Worm (Caenorhabditis elegans) whole organism, L1 larva: ENCODE data around the gene lin-49.

Source experiments
- aly-2 ChIP-seq: fragments of 150-350 bp; optimal IDR thresholded peaks from 2 replicates; lab custom pipeline; 2014; ENCODE audit warnings: missing biosample characterization, missing genetic modification characterization
- dsc-1 ChIP-seq: sonication (generic microtip); optimal IDR thresholded peaks from 2 replicates; lab custom pipeline; 2016; ENCODE audit warnings: mild to moderate bottlenecking, missing genetic modification characterization, missing compliant biosample characterization
- fos-1 ChIP-seq: fragments of 150-350 bp; optimal IDR thresholded peaks from 2 replicates; lab custom pipeline; 2014; ENCODE audit warnings: missing biosample characterization, missing genetic modification characterization
- irx-1 ChIP-seq: sonication (generic microtip); optimal IDR thresholded peaks from 2 replicates; lab custom pipeline; 2016; ENCODE audit warnings: missing genetic modification characterization, missing compliant biosample characterization
- lin-35 ChIP-seq, 2 experiments: fragments of 150-350 bp; optimal IDR thresholded peaks; 2 replicates each; lab custom pipeline; 2014; ENCODE audit warnings: missing biosample characterization in 2 of 2, missing genetic modification characterization in 2 of 2, missing genetic modification reagents in 2 of 2
- nhr-11 ChIP-seq: fragments of 150-350 bp; optimal IDR thresholded peaks from 2 replicates; lab custom pipeline; 2014; ENCODE audit warnings: missing biosample characterization, missing genetic modification characterization

DNA sequence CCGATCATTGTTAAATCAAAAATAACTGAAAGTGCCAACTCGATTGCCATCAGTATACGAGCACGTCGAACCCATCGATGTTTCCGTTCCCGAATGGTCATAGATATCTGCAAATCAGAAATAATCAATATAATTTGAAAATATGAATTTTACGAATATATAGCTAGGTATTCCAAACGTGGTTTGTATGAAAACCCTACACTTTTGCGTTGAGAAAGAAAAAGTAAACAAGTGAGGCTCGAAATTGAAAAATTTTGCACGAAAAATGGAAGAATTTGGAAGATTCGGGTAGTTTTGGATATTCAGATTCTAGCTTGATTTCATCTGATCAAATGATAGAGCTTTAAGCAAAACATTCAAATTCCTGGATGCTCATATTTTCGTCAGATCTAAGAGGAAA lies 18.3 kb downstream of the lin-49 start, which contains the start of gene F42A9.9:
- TF ChIP-seq aly-2 (no peak), dsc-1 (tag; lab: Kevin White, UChicago) (no peak), irx-1 (tag; lab: Kevin White, UChicago) (no peak), fos-1 (no peak), lin-35 (GFP tag; optimal IDR thresholded peaks at IDR 0.05; lab: Kevin White, UChicago) (no peak), nhr-11 (no peak)
